Worm (Caenorhabditis elegans): Measurements from ENCODE around the gene K09F6.11.
"Not testable (repeated sequence)": the region's sequence is repeated elsewhere in the genome, so short reads cannot be mapped to it uniquely, and the experiment has no call there.

DNA sequence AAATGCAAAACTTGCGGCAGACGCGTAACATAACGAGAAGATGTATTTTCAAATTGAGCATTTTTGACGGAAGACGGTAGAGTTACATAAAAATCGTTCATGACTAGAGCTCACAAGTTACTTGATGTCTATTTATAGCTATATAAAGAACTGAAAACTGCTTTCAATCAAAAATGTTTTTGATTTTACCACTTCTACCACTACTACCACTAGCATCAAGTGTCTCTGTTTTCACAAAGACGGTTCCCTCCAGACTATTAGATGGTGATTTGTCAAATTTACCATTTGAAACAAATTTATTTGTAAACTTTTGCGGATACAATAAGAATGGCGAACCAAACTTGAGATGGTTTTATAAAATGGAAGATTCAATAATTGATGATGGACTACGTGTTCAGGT, 2.7 kb downstream of the K09F6.11 start, which contains the start of gene K09F6.9:
- TF ChIP-seq nhr-179 (tag; optimal IDR thresholded peaks at IDR 0.05); C06A6.2 (GFP tag; conservative IDR thresholded peaks at IDR 0.05); ama-1 (optimal IDR thresholded peaks at IDR 0.05); ama-1 (GFP tag; optimal IDR thresholded peaks at IDR 0.05); dpl-1 (GFP tag; optimal IDR thresholded peaks at IDR 0.05); Y67H2A.10 (GFP tag; conservative IDR thresholded peaks at IDR 0.05); unc-62 (GFP tag; optimal IDR thresholded peaks at IDR 0.05); cebp-2 (GFP tag; IDR thresholded peaks at IDR 0.05); snpc-4 (GFP tag; optimal IDR thresholded peaks at IDR 0.05); snpc-4 (tag; optimal IDR thresholded peaks at IDR 0.05); ceh-100 (GFP tag; IDR thresholded peaks at IDR 0.05); F55B11.4 (tag; optimal IDR thresholded peaks at IDR 0.05; ENCODE audit: borderline replicate concordance, insufficient read depth); D2030.7 (GFP tag; IDR thresholded peaks at IDR 0.05); hlh-26 (GFP tag; conservative IDR thresholded peaks at IDR 0.05); madf-10 (tag; optimal IDR thresholded peaks at IDR 0.05): not testable (repeated sequence)
